Worm (Caenorhabditis elegans) whole organism, L1 larva: ENCODE results near the gene C27B7.5.

Source experiments
- C04F5.9 ChIP-seq: sonication (generic microtip); optimal IDR thresholded peaks from 2 replicates; lab custom pipeline; 2016; ENCODE audit warnings: missing genetic modification characterization, missing compliant biosample characterization
- Y116A8C.19 ChIP-seq: sonication (generic microtip); optimal IDR thresholded peaks from 2 replicates; lab custom pipeline; 2016; ENCODE audit warnings: missing compliant biosample characterization, missing genetic modification characterization, borderline replicate concordance
- alr-1 ChIP-seq: fragments of 200-800 bp; sonication (Bioruptor generic); optimal IDR thresholded peaks from 2 replicates; lab custom pipeline; 2018; ENCODE audit warnings: borderline replicate concordance, mild to moderate bottlenecking, missing genetic modification characterization, missing compliant biosample characterization
- aly-2 ChIP-seq: fragments of 150-350 bp; optimal IDR thresholded peaks from 2 replicates; lab custom pipeline; 2014; ENCODE audit warnings: missing biosample characterization, missing genetic modification characterization
- ceh-63 ChIP-seq: fragments of 200-800 bp; sonication (Bioruptor generic); optimal IDR thresholded peaks from 2 replicates; lab custom pipeline; 2018; ENCODE audit warnings: mild to moderate bottlenecking, missing genetic modification characterization, missing compliant biosample characterization
- ceh-8 ChIP-seq: fragments of 200-800 bp; sonication (Bioruptor generic); optimal IDR thresholded peaks from 2 replicates; lab custom pipeline; 2018; ENCODE audit warnings: mild to moderate bottlenecking, missing genetic modification characterization, moderate library complexity, missing compliant biosample characterization
- ceh-82 ChIP-seq, 3 experiments: fragments of 150-350 bp in 1 of 3; sonication (generic microtip) in 2 of 3; optimal IDR thresholded peaks; 2 replicates each; lab custom pipeline; 2014 to 2017; ENCODE audit warnings: missing biosample characterization in 3 of 3, missing genetic modification characterization in 3 of 3
- ceh-90 ChIP-seq: sonication (generic microtip); optimal IDR thresholded peaks from 2 replicates; lab custom pipeline; 2016; ENCODE audit warnings: missing genetic modification characterization, missing compliant biosample characterization
- dpl-1 ChIP-seq, 3 experiments: fragments of 150-350 bp in 2 of 3; sonication (generic microtip) in 1 of 3; optimal IDR thresholded peaks; 2 replicates each; lab custom pipeline; 2014 to 2017; ENCODE audit warnings: missing biosample characterization in 3 of 3, missing genetic modification characterization in 3 of 3, missing genetic modification reagents in 3 of 3
- dsc-1 ChIP-seq: sonication (generic microtip); optimal IDR thresholded peaks from 2 replicates; lab custom pipeline; 2016; ENCODE audit warnings: mild to moderate bottlenecking, missing genetic modification characterization, missing compliant biosample characterization
- efl-1 ChIP-seq, 4 experiments: fragments of 150-350 bp; optimal IDR thresholded peaks in 3 of 4; peaks in 1 of 4; 1 replicate in 1 of 4; 2 replicates in 3 of 4; lab custom pipeline; 2014; ENCODE audit warnings: missing biosample characterization in 2 of 4, missing genetic modification characterization in 2 of 4, missing genetic modification reagents in 2 of 4
- egl-13 ChIP-seq: sonication (generic microtip); optimal IDR thresholded peaks from 2 replicates; lab custom pipeline; 2016; ENCODE audit warnings: missing genotype, missing genetic modification reagents, missing genetic modification characterization, missing compliant biosample characterization
- elt-2 ChIP-seq: sonication (generic microtip); optimal IDR thresholded peaks from 2 replicates; lab custom pipeline; 2016; ENCODE audit warnings: missing genetic modification characterization, mild to moderate bottlenecking, inconsistent platforms, missing compliant biosample characterization, missing genetic modification reagents
- elt-3 ChIP-seq, 6 experiments: fragments of 150-350 bp in 1 of 6; sonication (generic microtip); optimal IDR thresholded peaks; 2 replicates each; lab custom pipeline; 2017 to 2018; ENCODE audit warnings: missing biosample characterization in 6 of 6, missing genetic modification characterization in 6 of 6, inconsistent platforms in 1 of 6
- fkh-4 ChIP-seq: sonication (generic microtip); optimal IDR thresholded peaks from 2 replicates; lab custom pipeline; 2016; ENCODE audit warnings: missing compliant biosample characterization, missing genetic modification characterization, borderline replicate concordance
- grh-1 ChIP-seq: fragments of 200-800 bp; sonication (Bioruptor generic); IDR thresholded peaks from 2 replicates; pipeline ENCODE4 v1.3.6; 2022; ENCODE audit warnings: missing genetic modification reagents, missing genetic modification characterization, missing compliant biosample characterization
- hlh-4 ChIP-seq: sonication (generic microtip); optimal IDR thresholded peaks from 2 replicates; lab custom pipeline; 2016; ENCODE audit warnings: mild to moderate bottlenecking, missing genetic modification characterization, missing compliant biosample characterization
- isw-1 ChIP-seq: fragments of 200-800 bp; sonication (Bioruptor generic); IDR thresholded peaks from 2 replicates; pipeline ENCODE4 v1.3.6; 2022; ENCODE audit warnings: missing genetic modification characterization, missing compliant biosample characterization
- jun-1 ChIP-seq: fragments of 150-350 bp; optimal IDR thresholded peaks from 2 replicates; lab custom pipeline; 2014; ENCODE audit warnings: missing biosample characterization, missing genetic modification reagents, missing genetic modification characterization
- lin-35 ChIP-seq, 2 experiments: fragments of 150-350 bp; optimal IDR thresholded peaks; 2 replicates each; lab custom pipeline; 2014; ENCODE audit warnings: missing biosample characterization in 2 of 2, missing genetic modification characterization in 2 of 2, missing genetic modification reagents in 2 of 2
- lin-39 ChIP-seq: fragments of 150-350 bp; optimal IDR thresholded peaks from 2 replicates; lab custom pipeline; 2014; ENCODE audit warnings: missing biosample characterization, missing genetic modification reagents, missing genetic modification characterization
- lir-3 ChIP-seq: sonication (generic microtip); optimal IDR thresholded peaks from 2 replicates; lab custom pipeline; 2016; ENCODE audit warnings: mild to moderate bottlenecking, missing genetic modification characterization, moderate library complexity, missing compliant biosample characterization; ENCODE audit not compliant: poor library complexity
- nhr-12 ChIP-seq: sonication (generic microtip); optimal IDR thresholded peaks from 2 replicates; lab custom pipeline; 2017; ENCODE audit warnings: missing biosample characterization, missing genetic modification characterization
- nhr-237 ChIP-seq: fragments of 150-350 bp; optimal IDR thresholded peaks from 2 replicates; lab custom pipeline; 2014; ENCODE audit warnings: missing biosample characterization, missing genetic modification characterization
- nhr-71 ChIP-seq: sonication (generic microtip); optimal IDR thresholded peaks from 2 replicates; lab custom pipeline; 2016; ENCODE audit warnings: mild to moderate bottlenecking, missing genetic modification characterization, moderate library complexity, missing compliant biosample characterization
- nhr-85 ChIP-seq: sonication (generic microtip); peaks from one replicate; lab custom pipeline; 2016; ENCODE audit warnings: missing genetic modification characterization, inconsistent platforms, missing compliant biosample characterization
- pax-3 ChIP-seq: fragments of 200-800 bp; sonication (Bioruptor generic); optimal IDR thresholded peaks from 2 replicates; lab custom pipeline; 2018; ENCODE audit warnings: mild to moderate bottlenecking, missing genetic modification characterization, moderate library complexity, missing compliant biosample characterization
- rnt-1 ChIP-seq: sonication (generic microtip); optimal IDR thresholded peaks from 2 replicates; lab custom pipeline; 2016; ENCODE audit warnings: mild to moderate bottlenecking, missing genetic modification characterization, moderate library complexity, missing compliant biosample characterization
- skn-1 ChIP-seq: fragments of 150-350 bp; optimal IDR thresholded peaks from 2 replicates; lab custom pipeline; 2014; ENCODE audit warnings: missing biosample characterization, missing genetic modification characterization
- snu-23 ChIP-seq: sonication (generic microtip); optimal IDR thresholded peaks from 2 replicates; lab custom pipeline; 2016; ENCODE audit warnings: missing genetic modification characterization, missing compliant biosample characterization
- sox-4 ChIP-seq: sonication (generic microtip); optimal IDR thresholded peaks from 2 replicates; lab custom pipeline; 2016; ENCODE audit warnings: missing genetic modification characterization, missing compliant biosample characterization
- sptf-1 ChIP-seq: fragments of 150-350 bp; optimal IDR thresholded peaks from 2 replicates; lab custom pipeline; 2014; ENCODE audit warnings: missing biosample characterization, missing genetic modification characterization
- sup-37 ChIP-seq: fragments of 200-800 bp; sonication (Bioruptor generic); optimal IDR thresholded peaks from 2 replicates; lab custom pipeline; 2018; ENCODE audit warnings: mild to moderate bottlenecking, missing genetic modification characterization, missing compliant biosample characterization
- tlp-1 ChIP-seq: fragments of 150-350 bp; optimal IDR thresholded peaks from 2 replicates; lab custom pipeline; 2014; ENCODE audit warnings: missing biosample characterization, missing genetic modification characterization
- unc-130 ChIP-seq: fragments of 150-350 bp; optimal IDR thresholded peaks from 2 replicates; lab custom pipeline; 2017; ENCODE audit warnings: missing biosample characterization, missing genetic modification characterization, inconsistent platforms
- unc-86 ChIP-seq: sonication (generic microtip); optimal IDR thresholded peaks from 2 replicates; lab custom pipeline; 2016; ENCODE audit warnings: missing genetic modification characterization, missing compliant biosample characterization
- ztf-11 ChIP-seq, 2 experiments: sonication (generic microtip); optimal IDR thresholded peaks; 2 replicates each; lab custom pipeline; 2016 to 2017; ENCODE audit warnings: missing genetic modification characterization in 2 of 2, missing biosample characterization in 1 of 2, missing compliant biosample characterization in 1 of 2
- ztf-4 ChIP-seq: fragments of 150-350 bp; optimal IDR thresholded peaks from 2 replicates; lab custom pipeline; 2014; ENCODE audit warnings: missing biosample characterization, missing genetic modification characterization

Gene C27B7.5

DNA sequence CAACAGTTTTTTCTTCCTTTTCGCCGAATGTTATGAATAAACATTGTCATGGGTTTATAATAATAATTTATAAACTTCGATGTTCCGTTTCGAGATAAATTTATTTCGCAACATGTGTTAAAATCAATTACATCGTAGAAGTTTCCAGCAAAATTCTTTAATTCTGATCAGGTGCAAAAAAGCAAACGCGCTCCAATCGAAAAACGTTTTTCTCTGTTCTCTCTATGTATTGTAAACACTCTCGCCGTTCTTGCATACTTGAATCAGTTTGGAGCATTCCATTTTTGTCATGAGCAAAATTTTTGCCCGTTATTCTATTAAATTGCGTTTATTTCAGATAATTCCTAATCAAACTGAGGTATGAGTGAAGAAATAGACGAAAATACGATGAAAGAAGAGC is 7.7 kb upstream of the C27B7.5 start, which contains the start of gene rad-54.L2 (continued):
- no peak for TF ChIP-seq ceh-90 (tag; lab: Kevin White, UChicago)
- TF ChIP-seq elt-3 (tag; optimal IDR thresholded peaks at IDR 0.05; lab: Kevin White, UChicago), result peak in 1 of 6 experiments; percentile 3
- TF ChIP-seq tlp-1, result no peak
- TF ChIP-seq isw-1 (GFP tag; lab: Robert Waterston, UW), result no peak
- peak; percentile 43 to 63 (median 52) for TF ChIP-seq dpl-1 (GFP tag; optimal IDR thresholded peaks at IDR 0.05; lab: Kevin White, UChicago)
- peak; percentile 58 to 80 for TF ChIP-seq lin-35 (GFP tag; optimal IDR thresholded peaks at IDR 0.05; lab: Kevin White, UChicago)
- no peak for TF ChIP-seq nhr-12 (tag; lab: Kevin White, UChicago)
- peak; percentile 78 for TF ChIP-seq skn-1
- TF ChIP-seq C04F5.9, result no peak
- TF ChIP-seq ceh-82 (tag; optimal IDR thresholded peaks at IDR 0.05; lab: Kevin White, UChicago), result no peak
- no peak for TF ChIP-seq elt-2 (tag; lab: Kevin White, UChicago)
- TF ChIP-seq efl-1 (optimal IDR thresholded peaks at IDR 0.05; lab: Kevin White, UChicago), result peak; percentile 54 to 65
- TF ChIP-seq efl-1 (GFP tag; optimal IDR thresholded peaks at IDR 0.05 in 1 of 2; lab: Kevin White, UChicago), result peak; percentile 65 to 93

DNA sequence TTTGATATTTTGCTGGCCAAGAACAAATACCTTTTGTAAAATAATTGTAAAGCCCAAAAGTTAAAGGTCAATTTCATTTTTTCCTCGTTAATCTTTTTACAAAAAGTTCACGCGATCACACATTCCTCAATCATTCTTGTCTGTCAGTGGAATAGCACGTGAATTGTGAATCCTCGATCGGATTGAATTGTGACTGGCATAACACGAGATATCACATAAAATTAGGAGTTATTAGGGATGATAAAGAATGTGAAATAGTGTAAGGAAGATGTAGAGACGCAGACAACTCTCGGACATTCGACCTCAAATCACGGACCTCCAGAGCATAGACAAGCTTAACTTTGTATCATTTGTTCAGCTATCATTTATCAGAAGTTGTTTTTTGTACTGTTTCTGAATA is 4.7 kb downstream of the C27B7.5 start, which contains the start of gene C27B7.6:
TSS of gene C27B7.6 (minus strand) at position 182 of the 400 bp plus-strand sequence.
- TF ChIP-seq rnt-1 (tag; lab: Kevin White, UChicago), result peak; percentile 40
- no peak for TF ChIP-seq alr-1 (tag; lab: Kevin White, UChicago)
- TF ChIP-seq Y116A8C.19 (tag; lab: Kevin White, UChicago), result no peak
- TF ChIP-seq nhr-85 (tag; lab: Kevin White, UChicago), result no peak
- no peak for TF ChIP-seq ceh-8 (GFP tag; lab: Kevin White, UChicago)
- no peak for TF ChIP-seq lin-39 (tag; lab: Kevin White, UChicago)
- TF ChIP-seq sptf-1 (tag; lab: Kevin White, UChicago), result no peak
- TF ChIP-seq ceh-63, result no peak
- no peak for TF ChIP-seq fkh-4
- peak; percentile 24 for TF ChIP-seq snu-23 (GFP tag; lab: Kevin White, UChicago)
- no peak for TF ChIP-seq sup-37 (GFP tag; lab: Kevin White, UChicago)
- no peak for TF ChIP-seq efl-1 (optimal IDR thresholded peaks at IDR 0.05; lab: Kevin White, UChicago)
- TF ChIP-seq efl-1 (GFP tag; optimal IDR thresholded peaks at IDR 0.05 in 1 of 2; lab: Kevin White, UChicago), result peak in 1 of 2 experiments; percentile 83
- TF ChIP-seq egl-13 (tag; lab: Kevin White, UChicago), result no peak
- TF ChIP-seq unc-130 (tag; lab: Kevin White, UChicago), result peak; percentile 14
- TF ChIP-seq dsc-1, result no peak
- peak; percentile 62 for TF ChIP-seq nhr-71
- no peak for TF ChIP-seq grh-1 (GFP tag; lab: Robert Waterston, UW)

DNA sequence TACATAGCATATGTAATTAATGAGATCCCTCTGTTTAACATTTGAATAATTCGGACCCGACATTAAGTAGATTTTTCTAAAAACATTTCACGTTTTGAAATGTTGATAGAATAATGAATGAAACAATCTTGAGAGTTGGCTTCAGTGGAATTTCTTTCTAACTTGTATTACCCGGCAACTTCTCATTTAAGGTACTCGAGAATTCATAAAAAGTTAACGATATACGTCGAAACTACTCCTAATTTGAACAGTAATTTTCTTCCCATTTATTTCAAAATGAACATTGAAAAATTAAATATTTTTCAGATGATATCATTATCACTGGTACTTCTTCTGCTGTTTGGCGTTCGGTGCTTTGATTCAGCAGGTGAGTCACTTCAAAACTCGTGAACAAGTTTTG is 5.3 kb downstream of the C27B7.5 start, which contains the start of gene C27B7.7:
TSS of gene C27B7.7 (plus strand) at position 301 of the 400 bp plus-strand sequence.
- no peak for TF ChIP-seq lir-3 (tag; lab: Kevin White, UChicago)
- no peak for TF ChIP-seq unc-86 (tag; lab: Kevin White, UChicago)
- no peak for TF ChIP-seq sox-4 (tag; lab: Kevin White, UChicago)
- TF ChIP-seq ztf-11 (tag; optimal IDR thresholded peaks at IDR 0.05; lab: Kevin White, UChicago), result no peak
- no peak for TF ChIP-seq snu-23 (GFP tag; lab: Kevin White, UChicago)
- no peak for TF ChIP-seq jun-1 (tag; lab: Kevin White, UChicago)
- no peak for TF ChIP-seq nhr-237
- no peak for TF ChIP-seq ztf-4 (tag; lab: Kevin White, UChicago)
- TF ChIP-seq pax-3 (tag; lab: Kevin White, UChicago), result no peak
- TF ChIP-seq hlh-4 (tag; lab: Kevin White, UChicago), result no peak
- no peak for TF ChIP-seq aly-2
